Worm (Caenorhabditis elegans): ENCODE data around the gene acl-4.
A peak's percentile ranks its signal among the peaks of the same experiment; 100 is the strongest.

The acl-4 gene

ce11 chrX:2047208-2047946, 22.9 kb downstream of the acl-4 start:
- TF ChIP-seq snpc-4 (tag; optimal IDR thresholded peaks at IDR 0.05) (no peak), elt-3 (tag; optimal IDR thresholded peaks at IDR 0.05) (no peak), lin-13 (GFP tag; optimal IDR thresholded peaks at IDR 0.05) (no peak), elt-1 (tag; optimal IDR thresholded peaks at IDR 0.05) (no peak), R02D3.7 (tag; optimal IDR thresholded peaks at IDR 0.05) (no peak), nhr-11 (tag; optimal IDR thresholded peaks at IDR 0.05) (no peak), crh-2 (tag; optimal IDR thresholded peaks at IDR 0.05) (no peak), nhr-10 (tag; optimal IDR thresholded peaks at IDR 0.05) (no peak), unc-39 (tag; optimal IDR thresholded peaks at IDR 0.05) (no peak), nhr-21 (tag; optimal IDR thresholded peaks at IDR 0.05) (no peak), nhr-237 (tag; optimal IDR thresholded peaks at IDR 0.05) (no peak), mdl-1 (tag; optimal IDR thresholded peaks at IDR 0.05) (no peak), C34F6.9 (tag; optimal IDR thresholded peaks at IDR 0.05) (no peak), lin-11 (tag; optimal IDR thresholded peaks at IDR 0.05) (no peak), ama-1 (optimal IDR thresholded peaks at IDR 0.05) (no peak), dmd-4 (tag; optimal IDR thresholded peaks at IDR 0.05) (no peak), ceh-16 (tag; optimal IDR thresholded peaks at IDR 0.05) (no peak)

ce11 chrX:2046124-2046722, 24.0 kb downstream of the acl-4 start, which contains the start of gene igcm-4:
TSS of gene igcm-4 (minus strand) at chrX:2046360.
- no peak for TF ChIP-seq blmp-1 (tag; optimal IDR thresholded peaks at IDR 0.05; ENCODE audit: insufficient read depth)
- no peak for TF ChIP-seq peb-1 (tag; optimal IDR thresholded peaks at IDR 0.05)
- TF ChIP-seq nhr-129 (tag; optimal IDR thresholded peaks at IDR 0.05), result no peak
- no peak for TF ChIP-seq ztf-11 (tag; optimal IDR thresholded peaks at IDR 0.05)
- no peak for TF ChIP-seq unc-62 (GFP tag; optimal IDR thresholded peaks at IDR 0.05)
- peak; percentile 96 for TF ChIP-seq mab-5 (tag; optimal IDR thresholded peaks at IDR 0.05)
- TF ChIP-seq unc-55 (GFP tag; optimal IDR thresholded peaks at IDR 0.05), result peak; percentile 30
- no peak for TF ChIP-seq aly-2 (tag; optimal IDR thresholded peaks at IDR 0.05)
- no peak for TF ChIP-seq elt-3 (tag; optimal IDR thresholded peaks at IDR 0.05)
- no peak for TF ChIP-seq lin-39 (tag; optimal IDR thresholded peaks at IDR 0.05)
- no peak for TF ChIP-seq unc-39 (tag; optimal IDR thresholded peaks at IDR 0.05)
- no peak for TF ChIP-seq nhr-11 (tag; optimal IDR thresholded peaks at IDR 0.05)
- no peak for TF ChIP-seq nhr-12 (tag; optimal IDR thresholded peaks at IDR 0.05)
- TF ChIP-seq ama-1 (optimal IDR thresholded peaks at IDR 0.05), result no peak
- TF ChIP-seq ceh-16 (tag; optimal IDR thresholded peaks at IDR 0.05), result peak; percentile 39

ce11 chrX:2045603-2046002, 24.6 kb downstream of the acl-4 start:
- no peak for TF ChIP-seq zag-1 (tag; optimal IDR thresholded peaks at IDR 0.05)
- TF ChIP-seq blmp-1 (tag; optimal IDR thresholded peaks at IDR 0.05; ENCODE audit: insufficient read depth), result no peak
- TF ChIP-seq F13H6.1 (tag; optimal IDR thresholded peaks at IDR 0.05), result no peak
- TF ChIP-seq egl-27 (tag; optimal IDR thresholded peaks at IDR 0.05), result no peak
- TF ChIP-seq sem-4 (tag; optimal IDR thresholded peaks at IDR 0.05), result no peak
- no peak for TF ChIP-seq nhr-25 (tag; optimal IDR thresholded peaks at IDR 0.05)

ce11 chrX:2044541-2045168, 25.6 kb downstream of the acl-4 start:
- TF ChIP-seq nhr-77 (tag; optimal IDR thresholded peaks at IDR 0.05) (no peak), snpc-4 (tag; optimal IDR thresholded peaks at IDR 0.05) (no peak)

ce11 chrX:2043224-2043623, 27.0 kb downstream of the acl-4 start:
- TF ChIP-seq nhr-129 (tag; optimal IDR thresholded peaks at IDR 0.05), result peak; percentile 35
- TF ChIP-seq peb-1 (tag; optimal IDR thresholded peaks at IDR 0.05), result no peak
- TF ChIP-seq lin-11 (tag; optimal IDR thresholded peaks at IDR 0.05), result peak; percentile 7
- TF ChIP-seq Y55F3AM.14 (GFP tag; optimal IDR thresholded peaks at IDR 0.05), result peak; percentile 13
- no peak for TF ChIP-seq nhr-6 (tag; optimal IDR thresholded peaks at IDR 0.05)
- TF ChIP-seq lin-13 (GFP tag; optimal IDR thresholded peaks at IDR 0.05), result no peak
